Worm (Caenorhabditis elegans) whole organism, late embryonic: ENCODE measurements around the gene bus-5.

Experiments
- K09A11.1 ChIP-seq: sonication (generic microtip); optimal IDR thresholded peaks from 2 replicates; lab custom pipeline; 2017; ENCODE audit warnings: antibody characterized with exemption, mild to moderate bottlenecking, missing genetic modification characterization, missing compliant biosample characterization; ENCODE audit not compliant: insufficient read depth
- ceh-34 ChIP-seq: sonication (generic microtip); optimal IDR thresholded peaks from 2 replicates; lab custom pipeline; 2016; ENCODE audit warnings: mild to moderate bottlenecking, missing genetic modification characterization, missing compliant biosample characterization
- hlh-30 ChIP-seq: sonication (generic microtip); optimal IDR thresholded peaks from 2 replicates; lab custom pipeline; 2017; ENCODE audit warnings: antibody characterized with exemption, missing genetic modification characterization, missing compliant biosample characterization; ENCODE audit not compliant: insufficient read depth
- lin-11 ChIP-seq: fragments of 200-800 bp; sonication (Bioruptor generic); optimal IDR thresholded peaks from 2 replicates; lab custom pipeline; 2018; ENCODE audit warnings: mild to moderate bottlenecking, missing genetic modification characterization, missing compliant biosample characterization
- nfya-1 ChIP-seq: sonication (generic microtip); optimal IDR thresholded peaks from 2 replicates; lab custom pipeline; 2017; ENCODE audit warnings: missing genetic modification characterization, mild to moderate bottlenecking, missing compliant biosample characterization, antibody characterized with exemption, moderate library complexity
- pqm-1 ChIP-seq: sonication (generic microtip); optimal IDR thresholded peaks from 2 replicates; lab custom pipeline; 2016; ENCODE audit warnings: missing genetic modification characterization, missing compliant biosample characterization
- zip-5 ChIP-seq: sonication (generic microtip); optimal IDR thresholded peaks from 2 replicates; lab custom pipeline; 2016; ENCODE audit warnings: missing genetic modification characterization, missing compliant biosample characterization

DNA sequence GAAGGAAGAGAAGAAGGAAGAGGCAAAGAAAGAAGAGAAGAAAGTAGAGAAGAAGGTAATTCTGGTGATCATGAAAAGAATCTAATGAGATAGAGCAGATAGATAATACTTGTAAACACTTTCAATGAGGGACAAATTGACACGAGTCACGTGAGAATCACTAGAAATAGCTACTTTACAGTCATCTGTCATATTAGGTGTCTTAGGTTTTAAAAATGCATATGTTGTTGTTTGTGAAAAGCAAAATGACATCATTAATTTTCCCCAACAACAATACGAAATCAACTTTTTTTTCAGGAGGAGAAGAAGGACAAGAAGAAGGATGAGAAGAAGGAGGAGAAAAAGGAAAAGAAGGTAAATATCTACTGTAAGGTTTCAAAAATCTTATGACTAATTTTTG is 37.7 kb downstream of the bus-5 start:
- TF ChIP-seq zip-5 (tag; lab: Kevin White, UChicago) (no peak), pqm-1 (tag; lab: Kevin White, UChicago) (no peak), lin-11 (tag; lab: Kevin White, UChicago) (no peak), hlh-30 (tag; lab: Kevin White, UChicago) (no peak), ceh-34 (tag; lab: Kevin White, UChicago) (no peak), K09A11.1 (tag; lab: Kevin White, UChicago) (no peak), nfya-1 (tag; lab: Kevin White, UChicago) (no peak)
